Fruit fly (Drosophila melanogaster) whole organism: ENCODE data around the gene GstD3.

ENCODE experiments used
- CG8478 ChIP-seq: fragments of >200 bp; optimal IDR thresholded peaks from 2 replicates; lab custom pipeline; 2018; ENCODE audit warnings: inconsistent platforms
- pan ChIP-seq: fragments of >200 bp; optimal IDR thresholded peaks from 2 replicates; lab custom pipeline; 2017

DNA sequence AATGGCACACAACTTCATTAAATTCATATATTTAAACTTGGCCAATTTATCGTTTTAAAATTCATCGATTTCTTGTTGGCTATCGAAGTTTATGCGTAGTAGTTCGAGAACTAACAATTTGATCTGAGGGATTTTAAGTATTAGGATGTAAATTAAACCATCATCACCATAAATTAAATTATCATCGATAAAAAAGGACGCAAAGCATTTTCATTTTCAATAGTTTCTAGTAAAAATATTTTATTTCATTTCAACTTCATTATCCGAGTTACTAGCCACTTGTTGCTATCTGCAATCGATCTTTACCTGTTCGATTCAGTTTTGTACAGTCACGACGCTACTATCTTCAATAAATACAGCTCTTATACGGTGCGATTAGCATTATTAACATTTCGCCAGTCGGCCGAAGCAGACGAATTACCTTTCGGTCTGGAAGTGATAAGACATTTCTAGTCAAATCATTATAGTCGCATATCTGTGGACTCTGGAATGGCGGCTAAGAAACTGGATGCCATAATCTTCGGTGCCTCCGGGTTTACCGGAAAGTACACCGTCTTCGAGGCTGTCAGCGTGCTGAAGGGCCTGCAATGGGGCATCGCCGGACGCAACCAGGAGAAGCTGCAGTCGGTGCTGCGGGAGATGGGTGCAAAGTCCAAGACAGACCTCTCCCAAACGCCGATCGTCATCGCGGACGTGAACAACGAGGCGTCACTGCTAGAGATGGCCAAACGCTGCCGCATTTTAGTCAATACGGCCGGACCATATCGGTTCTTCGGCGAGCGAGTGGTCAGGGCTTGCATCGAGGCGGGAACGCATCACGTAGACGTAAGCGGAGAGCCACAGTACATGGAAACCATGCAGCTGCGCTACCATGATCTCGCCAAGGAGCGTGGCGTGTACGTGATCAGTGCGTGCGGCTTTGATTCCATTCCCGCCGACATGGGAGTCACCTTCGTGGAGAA, 33.6 kb downstream of the GstD3 start, which contains the start of gene CG5167:
- no peak for TF ChIP-seq pan (lab: Kevin White, UChicago)
- no peak for TF ChIP-seq CG8478 (lab: Kevin White, UChicago)
